Fruit fly (Drosophila melanogaster) whole organism: ENCODE data around the gene TM9SF4.

Experiments used
- CG8478 ChIP-seq: fragments of >200 bp; optimal IDR thresholded peaks from 2 replicates; lab custom pipeline; 2018; ENCODE audit warnings: inconsistent platforms
- pan ChIP-seq: fragments of >200 bp; optimal IDR thresholded peaks from 2 replicates; lab custom pipeline; 2017
- psq ChIP-seq: fragments of >200 bp; optimal IDR thresholded peaks from 2 replicates; lab custom pipeline; 2017

DNA sequence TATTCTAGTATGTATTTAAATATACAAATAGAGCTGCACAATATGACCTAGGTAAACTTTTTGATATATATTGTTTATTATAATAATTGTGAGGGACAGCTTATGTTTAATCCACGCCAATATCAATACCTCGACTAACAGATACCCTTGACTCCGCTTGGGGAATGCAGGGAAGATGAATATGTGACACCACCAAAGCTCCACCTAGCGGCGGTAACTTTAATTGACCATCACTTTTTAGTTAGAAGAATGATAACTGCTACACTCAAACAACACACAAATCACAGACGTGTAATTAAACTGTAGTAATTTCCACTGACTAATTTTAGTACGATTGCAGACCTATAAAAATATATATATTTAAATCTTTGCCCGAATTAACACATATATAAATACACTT is 16.4 kb downstream of the TM9SF4 start:
- TF ChIP-seq pan (lab: Kevin White, UChicago) (no peak), CG8478 (lab: Kevin White, UChicago) (no peak), psq (lab: Kevin White, UChicago) (no peak)
